Fruit fly (Drosophila melanogaster) whole organism, embryonic: ENCODE data around the gene CG34028.
A peak's percentile ranks its signal among the peaks of the same experiment; 100 is the strongest.

Source experiments
- Ada2b ChIP-seq: fragments of 200-800 bp; sonication (Bioruptor generic); IDR thresholded peaks from 2 replicates; pipeline ENCODE4 v1.3.6; 2022; ENCODE audit warnings: missing biosample characterization, missing genetic modification characterization
- Adf1 ChIP-seq: fragments of 200-800 bp; sonication (Bioruptor generic); IDR thresholded peaks from 2 replicates; pipeline ENCODE4 v1.3.6; 2022; ENCODE audit warnings: missing biosample characterization, missing genetic modification characterization
- CG10274 ChIP-seq: fragments of 200-800 bp; sonication (Bioruptor generic); optimal IDR thresholded peaks from 3 replicates; lab custom pipeline; 2017; ENCODE audit warnings: missing biosample characterization, mild to moderate bottlenecking, missing genetic modification characterization
- CG11398 ChIP-seq: fragments of 200-800 bp; sonication (Bioruptor generic); optimal IDR thresholded peaks from 2 replicates; lab custom pipeline; 2016; ENCODE audit warnings: missing biosample characterization, missing genetic modification characterization
- CG12769 ChIP-seq: fragments of 200-800 bp; sonication (Bioruptor generic); optimal IDR thresholded peaks from 2 replicates; lab custom pipeline; 2019; ENCODE audit warnings: missing biosample characterization, mild to moderate bottlenecking, missing genetic modification characterization, moderate library complexity
- CG14014 ChIP-seq: fragments of 200-800 bp; sonication (Bioruptor generic); IDR thresholded peaks from 2 replicates; pipeline ENCODE4 v1.3.6; 2022; ENCODE audit warnings: missing biosample characterization, missing genetic modification characterization
- CG15269 ChIP-seq: fragments of 200-800 bp; sonication (Bioruptor generic); optimal IDR thresholded peaks from 2 replicates; lab custom pipeline; 2018; ENCODE audit warnings: missing biosample characterization, mild to moderate bottlenecking, missing genetic modification characterization, moderate library complexity
- CG15696 ChIP-seq: fragments of 200-800 bp; sonication (Bioruptor generic); optimal IDR thresholded peaks from 2 replicates; lab custom pipeline; 2019; ENCODE audit warnings: missing biosample characterization, mild to moderate bottlenecking, missing genetic modification characterization, moderate library complexity
- CG1603 ChIP-seq: fragments of 200-800 bp; sonication (Bioruptor generic); optimal IDR thresholded peaks from 2 replicates; lab custom pipeline; 2019; ENCODE audit warnings: missing biosample characterization, mild to moderate bottlenecking, missing genetic modification characterization, moderate library complexity
- CG1647 ChIP-seq: fragments of 200-800 bp; sonication (Bioruptor generic); optimal IDR thresholded peaks from 3 replicates; lab custom pipeline; 2016; ENCODE audit warnings: missing biosample characterization, missing genetic modification characterization
- CG17829 ChIP-seq: fragments of 200-800 bp; optimal IDR thresholded peaks from 2 replicates; lab custom pipeline; 2019; ENCODE audit warnings: missing biosample characterization, mild to moderate bottlenecking, missing genetic modification characterization, moderate library complexity
- CG2120 ChIP-seq: fragments of 200-800 bp; sonication (Bioruptor generic); optimal IDR thresholded peaks from 3 replicates; lab custom pipeline; 2016; ENCODE audit warnings: missing biosample characterization, missing genetic modification characterization
- CG2678 ChIP-seq: fragments of 200-800 bp; sonication (Bioruptor generic); optimal IDR thresholded peaks from 3 replicates; lab custom pipeline; 2019; ENCODE audit warnings: missing biosample characterization, mild to moderate bottlenecking, missing genetic modification characterization, moderate library complexity
- CG31441 ChIP-seq: fragments of 200-800 bp; sonication (Bioruptor generic); IDR thresholded peaks from 2 replicates; pipeline ENCODE4 v1.3.6; 2022; ENCODE audit warnings: missing biosample characterization, missing genetic modification characterization
- CG33557 ChIP-seq: fragments of 200-800 bp; sonication (Bioruptor generic); optimal IDR thresholded peaks from 2 replicates; lab custom pipeline; 2019; ENCODE audit warnings: missing biosample characterization, mild to moderate bottlenecking, missing genetic modification characterization, moderate library complexity
- CG3838 ChIP-seq: fragments of 200-800 bp; sonication (Bioruptor generic); optimal IDR thresholded peaks from 3 replicates; lab custom pipeline; 2016; ENCODE audit warnings: missing biosample characterization, missing genetic modification characterization
- CG4328 ChIP-seq: fragments of 200-800 bp; sonication (Bioruptor generic); optimal IDR thresholded peaks from 3 replicates; lab custom pipeline; 2017; ENCODE audit warnings: missing biosample characterization, missing genetic modification reagents, missing genetic modification characterization
- CG4730 ChIP-seq: fragments of 200-800 bp; sonication (Bioruptor generic); IDR thresholded peaks from 2 replicates; pipeline ENCODE4 v1.3.6; 2022; ENCODE audit warnings: missing biosample characterization, missing genetic modification characterization
- CG4820 ChIP-seq: fragments of 200-800 bp; sonication (Bioruptor generic); optimal IDR thresholded peaks from 3 replicates; lab custom pipeline; 2016; ENCODE audit warnings: missing biosample characterization, missing genetic modification characterization
- CG5245 ChIP-seq: fragments of 200-800 bp; sonication (Bioruptor generic); optimal IDR thresholded peaks from 3 replicates; lab custom pipeline; 2016; ENCODE audit warnings: missing biosample characterization, missing genetic modification characterization
- CG5953 ChIP-seq: fragments of 200-800 bp; sonication (Bioruptor generic); IDR thresholded peaks from 2 replicates; pipeline ENCODE4 v1.3.6; 2022; ENCODE audit warnings: missing biosample characterization, missing genetic modification characterization
- CG9609 ChIP-seq: fragments of 200-800 bp; sonication (Bioruptor generic); optimal IDR thresholded peaks from 3 replicates; lab custom pipeline; 2016; ENCODE audit warnings: missing biosample characterization, missing genetic modification characterization
- CG9932 ChIP-seq: fragments of 200-800 bp; sonication (Bioruptor generic); IDR thresholded peaks from 2 replicates; pipeline ENCODE4 v1.3.6; 2022; ENCODE audit warnings: missing biosample characterization, missing genetic modification characterization
- Gug ChIP-seq: fragments of 200-800 bp; sonication (Bioruptor generic); IDR thresholded peaks from 4 replicates; pipeline ENCODE4 v1.3.6; 2022; ENCODE audit warnings: missing biosample characterization, missing genetic modification characterization
- H2.0 ChIP-seq: fragments of 200-800 bp; sonication (Bioruptor generic); IDR thresholded peaks from 2 replicates; pipeline ENCODE4 v1.3.6; 2022; ENCODE audit warnings: missing biosample characterization, missing genetic modification characterization
- Hmr ChIP-seq: fragments of 200-800 bp; sonication (Bioruptor generic); optimal IDR thresholded peaks from 3 replicates; lab custom pipeline; 2017; ENCODE audit warnings: mild to moderate bottlenecking, missing biosample characterization, missing genetic modification reagents, missing genetic modification characterization
- Hr3 ChIP-seq: fragments of 200-800 bp; sonication (Bioruptor generic); optimal IDR thresholded peaks from 3 replicates; lab custom pipeline; 2016; ENCODE audit warnings: missing biosample characterization, missing genetic modification characterization
- Hsf ChIP-seq: fragments of 200-800 bp; sonication (Bioruptor generic); optimal IDR thresholded peaks from 3 replicates; lab custom pipeline; 2016; ENCODE audit warnings: missing biosample characterization, missing genetic modification characterization
- Myb ChIP-seq: fragments of 200-800 bp; sonication (Bioruptor generic); optimal IDR thresholded peaks from 2 replicates; lab custom pipeline; 2016; ENCODE audit warnings: missing biosample characterization, missing genetic modification characterization
- Rx ChIP-seq: fragments of 200-800 bp; sonication (Bioruptor generic); IDR thresholded peaks from 2 replicates; pipeline ENCODE4 v1.3.6; 2022; ENCODE audit warnings: missing biosample characterization, missing genetic modification characterization
- Side ChIP-seq: fragments of 200-800 bp; sonication (Bioruptor generic); optimal IDR thresholded peaks from 2 replicates; lab custom pipeline; 2016; ENCODE audit warnings: missing biosample characterization, missing genetic modification characterization
- Sox102F ChIP-seq: fragments of 200-800 bp; sonication (Bioruptor generic); optimal IDR thresholded peaks from 2 replicates; lab custom pipeline; 2018; ENCODE audit warnings: missing biosample characterization, mild to moderate bottlenecking, missing genetic modification characterization, moderate library complexity
- Taf1 ChIP-seq: fragments of 200-800 bp; sonication (Bioruptor generic); IDR thresholded peaks from 2 replicates; pipeline ENCODE4 v1.3.6; 2022; ENCODE audit warnings: missing biosample characterization, missing genetic modification characterization
- aop ChIP-seq: fragments of 200-800 bp; sonication (Bioruptor generic); IDR thresholded peaks from 2 replicates; pipeline ENCODE4 v1.3.6; 2022; ENCODE audit warnings: missing biosample characterization, missing genetic modification characterization
- bab2 ChIP-seq: fragments of 200-800 bp; sonication (Bioruptor generic); optimal IDR thresholded peaks from 2 replicates; lab custom pipeline; 2016; ENCODE audit warnings: missing biosample characterization, missing genetic modification characterization
- crc ChIP-seq: fragments of 200-800 bp; sonication (Bioruptor generic); optimal IDR thresholded peaks from 2 replicates; lab custom pipeline; 2016; ENCODE audit warnings: missing biosample characterization, missing genetic modification characterization
- da ChIP-seq: fragments of 200-800 bp; sonication (Bioruptor generic); optimal IDR thresholded peaks from 2 replicates; lab custom pipeline; 2016; ENCODE audit warnings: missing biosample characterization, missing genetic modification characterization
- dimm ChIP-seq: fragments of 200-800 bp; sonication (Bioruptor generic); IDR thresholded peaks from 2 replicates; pipeline ENCODE4 v1.3.6; 2022; ENCODE audit warnings: missing biosample characterization, missing genetic modification characterization
- dmrt11E ChIP-seq: fragments of 200-800 bp; sonication (Bioruptor generic); optimal IDR thresholded peaks from 3 replicates; lab custom pipeline; 2018; ENCODE audit warnings: missing biosample characterization, mild to moderate bottlenecking, missing genetic modification characterization, moderate library complexity
- ewg ChIP-seq: fragments of 200-800 bp; sonication (Bioruptor generic); optimal IDR thresholded peaks from 3 replicates; lab custom pipeline; 2017; ENCODE audit warnings: mild to moderate bottlenecking, missing biosample characterization, missing genetic modification reagents, missing genetic modification characterization
- fd102C ChIP-seq: fragments of 200-800 bp; sonication (Bioruptor generic); optimal IDR thresholded peaks from 2 replicates; lab custom pipeline; 2018; ENCODE audit warnings: missing biosample characterization, mild to moderate bottlenecking, missing genetic modification characterization, moderate library complexity
- grn ChIP-seq: fragments of 200-800 bp; sonication (Bioruptor generic); optimal IDR thresholded peaks from 3 replicates; lab custom pipeline; 2017; ENCODE audit warnings: missing biosample characterization, missing genetic modification characterization
- ken ChIP-seq: fragments of 200-800 bp; sonication (Bioruptor generic); IDR thresholded peaks from 3 replicates; pipeline ENCODE4 v1.3.6; 2022; ENCODE audit warnings: missing biosample characterization, missing genetic modification characterization
- lov ChIP-seq, 2 experiments: fragments of 200-800 bp in 1 of 2; fragments of >200 bp in 1 of 2; sonication (Bioruptor generic) in 1 of 2; IDR thresholded peaks in 1 of 2; optimal IDR thresholded peaks in 1 of 2; 2 replicates in 1 of 2; 3 replicates in 1 of 2; pipeline versions ENCODE4 v1.3.6 to Lab custom; 2017 to 2022; ENCODE audit warnings: missing biosample characterization in 1 of 2, missing genetic modification characterization in 1 of 2
- mam ChIP-seq: fragments of 200-800 bp; sonication (Bioruptor generic); optimal IDR thresholded peaks from 3 replicates; lab custom pipeline; 2016; ENCODE audit warnings: missing biosample characterization, missing genetic modification characterization
- psq ChIP-seq: fragments of 200-800 bp; sonication (Bioruptor generic); optimal IDR thresholded peaks from 2 replicates; lab custom pipeline; 2017; ENCODE audit warnings: missing biosample characterization, missing genetic modification characterization
- run ChIP-seq: fragments of 200-800 bp; sonication (Bioruptor generic); optimal IDR thresholded peaks from 3 replicates; lab custom pipeline; 2018; ENCODE audit warnings: missing biosample characterization, mild to moderate bottlenecking, missing genetic modification characterization
- slbo ChIP-seq: fragments of 200-800 bp; sonication (Bioruptor generic); IDR thresholded peaks from 2 replicates; pipeline ENCODE4 v1.3.6; 2022; ENCODE audit warnings: missing biosample characterization, missing genetic modification characterization
- sqz ChIP-seq: fragments of 200-800 bp; sonication (Bioruptor generic); optimal IDR thresholded peaks from 3 replicates; lab custom pipeline; 2018; ENCODE audit warnings: missing biosample characterization, mild to moderate bottlenecking, missing genetic modification characterization
- sug ChIP-seq: fragments of 200-800 bp; optimal IDR thresholded peaks from 2 replicates; lab custom pipeline; 2019; ENCODE audit warnings: missing biosample characterization, mild to moderate bottlenecking, missing genetic modification characterization, moderate library complexity
- trh ChIP-seq: fragments of 200-800 bp; sonication (Bioruptor generic); optimal IDR thresholded peaks from 2 replicates; lab custom pipeline; 2016; ENCODE audit warnings: missing biosample characterization, missing genetic modification characterization
- twi ChIP-seq: fragments of 200-800 bp; optimal IDR thresholded peaks from 2 replicates; lab custom pipeline; 2019; ENCODE audit warnings: missing biosample characterization, mild to moderate bottlenecking, missing genetic modification characterization, moderate library complexity
- unpg ChIP-seq: fragments of 200-800 bp; sonication (Bioruptor generic); optimal IDR thresholded peaks from 3 replicates; lab custom pipeline; 2018; ENCODE audit warnings: missing biosample characterization, mild to moderate bottlenecking, missing genetic modification characterization, moderate library complexity

Gene CG34028

DNA sequence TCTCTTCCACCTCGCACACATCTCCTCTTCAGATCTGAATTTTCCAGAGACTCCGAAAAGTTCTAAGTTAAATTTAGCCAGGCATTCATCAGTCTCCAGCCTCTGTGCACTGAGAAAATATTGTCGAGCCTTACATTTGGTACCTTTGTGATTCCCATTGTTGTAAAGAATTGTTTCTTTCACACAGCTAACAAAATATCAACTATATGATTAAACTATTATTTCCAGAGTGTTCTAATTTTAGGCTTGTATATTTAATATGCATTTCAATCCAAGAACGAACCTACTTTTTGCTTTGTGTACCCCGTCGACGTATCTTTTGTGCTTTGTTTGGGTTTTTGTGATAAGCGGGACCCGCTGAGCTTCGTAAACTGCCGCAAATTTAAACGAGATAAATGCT lies 17.2 kb upstream of the CG34028 start (continued):
- TF ChIP-seq CG17829 (tag; lab: Kevin White, UChicago) (peak; percentile 6), CG5953 (GFP tag; lab: Robert Waterston, UW) (no peak), CG14014 (no peak), Myb (GFP tag; lab: Kevin White, UChicago) (no peak), aop (GFP tag; lab: Robert Waterston, UW) (no peak), CG9932 (GFP tag; lab: Robert Waterston, UW) (no peak), crc (no peak), psq (GFP tag; lab: Kevin White, UChicago) (no peak), CG1647 (GFP tag; lab: Kevin White, UChicago) (no peak), Rx (GFP tag; lab: Robert Waterston, UW) (no peak), CG33557 (GFP tag; lab: Kevin White, UChicago) (no peak), unpg (peak; percentile 16), CG4820 (GFP tag; lab: Kevin White, UChicago) (peak; percentile 19), Hmr (no peak), lov (optimal IDR thresholded peaks at IDR 0.05; lab: Kevin White, UChicago) (no peak), lov (GFP tag; IDR thresholded peaks at IDR 0.05; lab: Robert Waterston, UW) (no peak), sug (tag; lab: Kevin White, UChicago) (no peak), sqz (GFP tag; lab: Kevin White, UChicago) (no peak), da (GFP tag; lab: Kevin White, UChicago) (no peak), Gug (GFP tag; lab: Robert Waterston, UW) (no peak), CG31441 (peak; percentile 31; the same call in 1 of the 2 replicates), Hr3 (GFP tag; lab: Kevin White, UChicago) (no peak), Ada2b (GFP tag; lab: Robert Waterston, UW) (no peak), dimm (GFP tag; lab: Robert Waterston, UW) (no peak), run (no peak), trh (GFP tag; lab: Kevin White, UChicago) (no peak), CG15696 (tag; lab: Kevin White, UChicago) (no peak), CG11398 (GFP tag; lab: Kevin White, UChicago) (no peak), ken (GFP tag; lab: Robert Waterston, UW) (no peak), Hsf (GFP tag; lab: Kevin White, UChicago) (no peak), Side (GFP tag; lab: Kevin White, UChicago) (no peak), grn (GFP tag; lab: Kevin White, UChicago) (no peak), CG1603 (tag; lab: Kevin White, UChicago) (peak; percentile 44), slbo (GFP tag; lab: Robert Waterston, UW) (no peak), CG10274 (GFP tag; lab: Kevin White, UChicago) (no peak), twi (tag; lab: Kevin White, UChicago) (no peak), ewg (GFP tag; lab: Kevin White, UChicago) (no peak), CG2678 (peak; percentile 30), bab2 (peak; percentile 13), CG4328 (GFP tag; lab: Kevin White, UChicago) (no peak), fd102C (GFP tag; lab: Kevin White, UChicago) (no peak), CG12769 (no peak), CG15269 (tag; lab: Kevin White, UChicago) (no peak), CG2120 (GFP tag; lab: Kevin White, UChicago) (peak; percentile 1), CG3838 (GFP tag; lab: Kevin White, UChicago) (no peak), CG5245 (GFP tag; lab: Kevin White, UChicago) (no peak), CG9609 (GFP tag; lab: Kevin White, UChicago) (no peak), dmrt11E (peak; percentile 16), mam (GFP tag; lab: Kevin White, UChicago) (no peak), Sox102F (GFP tag; lab: Kevin White, UChicago) (peak; percentile 10), H2.0 (no peak), Adf1 (GFP tag; lab: Robert Waterston, UW) (no peak), CG4730 (GFP tag; lab: Robert Waterston, UW) (no peak), Taf1 (GFP tag; lab: Robert Waterston, UW) (no peak)
